Worm (Caenorhabditis elegans) whole organism, L1 larva: Measurements from ENCODE around the gene npl-4.2.

Experiments
- C16A3.4 ChIP-seq: fragments of 150-350 bp; optimal IDR thresholded peaks from 2 replicates; lab custom pipeline; 2014; ENCODE audit warnings: missing biosample characterization, missing genetic modification characterization
- C34B4.2 ChIP-seq: sonication (generic microtip); optimal IDR thresholded peaks from 2 replicates; lab custom pipeline; 2017; ENCODE audit warnings: mild to moderate bottlenecking, missing genetic modification characterization, missing compliant biosample characterization
- F16B12.6 ChIP-seq: fragments of 150-350 bp; optimal IDR thresholded peaks from 2 replicates; lab custom pipeline; 2014; ENCODE audit warnings: missing biosample characterization, missing genetic modification characterization
- alr-1 ChIP-seq: fragments of 200-800 bp; sonication (Bioruptor generic); optimal IDR thresholded peaks from 2 replicates; lab custom pipeline; 2018; ENCODE audit warnings: borderline replicate concordance, mild to moderate bottlenecking, missing genetic modification characterization, missing compliant biosample characterization
- blmp-1 ChIP-seq: fragments of 150-350 bp; optimal IDR thresholded peaks from 2 replicates; lab custom pipeline; 2014; ENCODE audit warnings: missing biosample characterization, missing genetic modification characterization
- ceh-8 ChIP-seq: fragments of 200-800 bp; sonication (Bioruptor generic); optimal IDR thresholded peaks from 2 replicates; lab custom pipeline; 2018; ENCODE audit warnings: mild to moderate bottlenecking, missing genetic modification characterization, moderate library complexity, missing compliant biosample characterization
- ceh-82 ChIP-seq, 3 experiments: fragments of 150-350 bp in 1 of 3; sonication (generic microtip) in 2 of 3; optimal IDR thresholded peaks; 2 replicates each; lab custom pipeline; 2014 to 2017; ENCODE audit warnings: missing biosample characterization in 3 of 3, missing genetic modification characterization in 3 of 3
- ceh-88 ChIP-seq: fragments of 200-800 bp; sonication (Bioruptor generic); IDR thresholded peaks from 2 replicates; pipeline ENCODE4 v1.3.6; 2022; ENCODE audit warnings: missing genetic modification characterization, missing compliant biosample characterization
- ceh-90 ChIP-seq: sonication (generic microtip); optimal IDR thresholded peaks from 2 replicates; lab custom pipeline; 2016; ENCODE audit warnings: missing genetic modification characterization, missing compliant biosample characterization
- ces-1 ChIP-seq: fragments of 150-350 bp; optimal IDR thresholded peaks from 2 replicates; lab custom pipeline; 2014; ENCODE audit warnings: missing biosample characterization, missing genetic modification reagents, missing genetic modification characterization
- dpl-1 ChIP-seq, 3 experiments: fragments of 150-350 bp in 2 of 3; sonication (generic microtip) in 1 of 3; optimal IDR thresholded peaks; 2 replicates each; lab custom pipeline; 2014 to 2017; ENCODE audit warnings: missing biosample characterization in 3 of 3, missing genetic modification characterization in 3 of 3, missing genetic modification reagents in 3 of 3
- egl-27 ChIP-seq, 2 experiments: fragments of 150-350 bp in 1 of 2; sonication (generic microtip); optimal IDR thresholded peaks; 3 replicates each; lab custom pipeline; 2017 to 2018; ENCODE audit warnings: missing biosample characterization in 2 of 2, missing genetic modification characterization in 2 of 2, missing genetic modification reagents in 2 of 2
- elt-2 ChIP-seq: sonication (generic microtip); optimal IDR thresholded peaks from 2 replicates; lab custom pipeline; 2016; ENCODE audit warnings: missing genetic modification characterization, mild to moderate bottlenecking, inconsistent platforms, missing compliant biosample characterization, missing genetic modification reagents
- ets-5 ChIP-seq: fragments of 200-800 bp; sonication (Bioruptor generic); IDR thresholded peaks from 2 replicates; pipeline ENCODE4 v1.3.6; 2022; ENCODE audit warnings: missing genetic modification characterization, missing compliant biosample characterization
- fkh-4 ChIP-seq: sonication (generic microtip); optimal IDR thresholded peaks from 2 replicates; lab custom pipeline; 2016; ENCODE audit warnings: missing compliant biosample characterization, missing genetic modification characterization, borderline replicate concordance
- fkh-8 ChIP-seq: sonication (generic microtip); optimal IDR thresholded peaks from 2 replicates; lab custom pipeline; 2016; ENCODE audit warnings: mild to moderate bottlenecking, missing genetic modification characterization, missing compliant biosample characterization
- hlh-17 ChIP-seq: fragments of 200-800 bp; sonication (Bioruptor generic); optimal IDR thresholded peaks from 2 replicates; lab custom pipeline; 2018; ENCODE audit warnings: missing genetic modification characterization, mild to moderate bottlenecking, missing compliant biosample characterization, moderate library complexity, borderline replicate concordance
- hpl-2 ChIP-seq: fragments of 150-350 bp; optimal IDR thresholded peaks from 2 replicates; lab custom pipeline; 2014; ENCODE audit warnings: missing biosample characterization, missing genetic modification reagents, missing genetic modification characterization
- irx-1 ChIP-seq: sonication (generic microtip); optimal IDR thresholded peaks from 2 replicates; lab custom pipeline; 2016; ENCODE audit warnings: missing genetic modification characterization, missing compliant biosample characterization
- jun-1 ChIP-seq: fragments of 150-350 bp; optimal IDR thresholded peaks from 2 replicates; lab custom pipeline; 2014; ENCODE audit warnings: missing biosample characterization, missing genetic modification reagents, missing genetic modification characterization
- lin-13 ChIP-seq: fragments of 150-350 bp; optimal IDR thresholded peaks from 2 replicates; lab custom pipeline; 2014; ENCODE audit warnings: missing biosample characterization, missing genetic modification reagents, missing genetic modification characterization
- lin-39 ChIP-seq: fragments of 150-350 bp; optimal IDR thresholded peaks from 2 replicates; lab custom pipeline; 2014; ENCODE audit warnings: missing biosample characterization, missing genetic modification reagents, missing genetic modification characterization
- lir-3 ChIP-seq: sonication (generic microtip); optimal IDR thresholded peaks from 2 replicates; lab custom pipeline; 2016; ENCODE audit warnings: mild to moderate bottlenecking, missing genetic modification characterization, moderate library complexity, missing compliant biosample characterization; ENCODE audit not compliant: poor library complexity
- lsy-2 ChIP-seq, 2 experiments: fragments of 150-350 bp; optimal IDR thresholded peaks; 2 replicates each; lab custom pipeline; 2014; ENCODE audit warnings: missing biosample characterization in 2 of 2, missing genetic modification characterization in 2 of 2
- mef-2 ChIP-seq: fragments of 150-350 bp; optimal IDR thresholded peaks from 2 replicates; lab custom pipeline; 2014; ENCODE audit warnings: missing biosample characterization, missing genetic modification characterization
- nhr-12 ChIP-seq: sonication (generic microtip); optimal IDR thresholded peaks from 2 replicates; lab custom pipeline; 2017; ENCODE audit warnings: missing biosample characterization, missing genetic modification characterization
- nhr-20 ChIP-seq: sonication (generic microtip); optimal IDR thresholded peaks from 2 replicates; lab custom pipeline; 2016; ENCODE audit warnings: mild to moderate bottlenecking, missing genetic modification characterization, missing compliant biosample characterization
- nhr-28 ChIP-seq: fragments of 150-350 bp; optimal IDR thresholded peaks from 2 replicates; lab custom pipeline; 2014; ENCODE audit warnings: missing biosample characterization, missing genetic modification characterization
- nhr-47 ChIP-seq: sonication (generic microtip); optimal IDR thresholded peaks from 2 replicates; lab custom pipeline; 2016; ENCODE audit warnings: mild to moderate bottlenecking, missing genetic modification characterization, moderate library complexity, missing compliant biosample characterization
- nhr-71 ChIP-seq: sonication (generic microtip); optimal IDR thresholded peaks from 2 replicates; lab custom pipeline; 2016; ENCODE audit warnings: mild to moderate bottlenecking, missing genetic modification characterization, moderate library complexity, missing compliant biosample characterization
- nhr-76 ChIP-seq: sonication (generic microtip); optimal IDR thresholded peaks from 2 replicates; lab custom pipeline; 2017; ENCODE audit warnings: missing biosample characterization, missing genetic modification characterization
- nhr-77 ChIP-seq: fragments of 150-350 bp; optimal IDR thresholded peaks from 2 replicates; lab custom pipeline; 2014; ENCODE audit warnings: missing biosample characterization, missing genetic modification characterization
- nhr-85 ChIP-seq: sonication (generic microtip); peaks from one replicate; lab custom pipeline; 2016; ENCODE audit warnings: missing genetic modification characterization, inconsistent platforms, missing compliant biosample characterization
- nhr-90 ChIP-seq: sonication (generic microtip); optimal IDR thresholded peaks from 2 replicates; lab custom pipeline; 2016; ENCODE audit warnings: mild to moderate bottlenecking, missing genetic modification characterization, missing compliant biosample characterization; ENCODE audit not compliant: poor library complexity
- pag-3 ChIP-seq: sonication (generic microtip); optimal IDR thresholded peaks from 2 replicates; lab custom pipeline; 2017; ENCODE audit warnings: missing genetic modification characterization, mild to moderate bottlenecking, missing compliant biosample characterization, antibody characterized with exemption, borderline replicate concordance; ENCODE audit not compliant: insufficient read depth
- pqm-1 ChIP-seq: sonication (generic microtip); optimal IDR thresholded peaks from 3 replicates; lab custom pipeline; 2017; ENCODE audit warnings: missing biosample characterization, missing genetic modification characterization
- rnt-1 ChIP-seq: sonication (generic microtip); optimal IDR thresholded peaks from 2 replicates; lab custom pipeline; 2016; ENCODE audit warnings: mild to moderate bottlenecking, missing genetic modification characterization, moderate library complexity, missing compliant biosample characterization
- skn-1 ChIP-seq: fragments of 150-350 bp; optimal IDR thresholded peaks from 2 replicates; lab custom pipeline; 2014; ENCODE audit warnings: missing biosample characterization, missing genetic modification characterization
- snpc-4 ChIP-seq: fragments of 150-350 bp; optimal IDR thresholded peaks from 2 replicates; lab custom pipeline; 2014; ENCODE audit warnings: missing biosample characterization, missing genetic modification characterization
- sox-4 ChIP-seq: sonication (generic microtip); optimal IDR thresholded peaks from 2 replicates; lab custom pipeline; 2016; ENCODE audit warnings: missing genetic modification characterization, missing compliant biosample characterization
- sptf-1 ChIP-seq: fragments of 150-350 bp; optimal IDR thresholded peaks from 2 replicates; lab custom pipeline; 2014; ENCODE audit warnings: missing biosample characterization, missing genetic modification characterization
- sup-37 ChIP-seq: fragments of 200-800 bp; sonication (Bioruptor generic); optimal IDR thresholded peaks from 2 replicates; lab custom pipeline; 2018; ENCODE audit warnings: mild to moderate bottlenecking, missing genetic modification characterization, missing compliant biosample characterization
- tbx-2 ChIP-seq: sonication (generic microtip); optimal IDR thresholded peaks from 2 replicates; lab custom pipeline; 2016; ENCODE audit warnings: missing genetic modification characterization, missing compliant biosample characterization
- unc-130 ChIP-seq: fragments of 150-350 bp; optimal IDR thresholded peaks from 2 replicates; lab custom pipeline; 2017; ENCODE audit warnings: missing biosample characterization, missing genetic modification characterization, inconsistent platforms
- unc-30 ChIP-seq: sonication (generic microtip); optimal IDR thresholded peaks from 2 replicates; lab custom pipeline; 2017; ENCODE audit warnings: missing biosample characterization, missing genetic modification characterization
- unc-98 ChIP-seq: fragments of 200-800 bp; sonication (Bioruptor generic); IDR thresholded peaks from 2 replicates; pipeline ENCODE4 v1.3.6; 2022; ENCODE audit warnings: missing genetic modification characterization, missing compliant biosample characterization
- vab-15 ChIP-seq: sonication (generic microtip); optimal IDR thresholded peaks from 2 replicates; lab custom pipeline; 2017; ENCODE audit warnings: missing genotype, mild to moderate bottlenecking, missing genetic modification characterization, missing compliant biosample characterization
- xbp-1 ChIP-seq: sonication (generic microtip); optimal IDR thresholded peaks from 2 replicates; lab custom pipeline; 2016; ENCODE audit warnings: missing genetic modification characterization, missing compliant biosample characterization
- ztf-4 ChIP-seq: fragments of 150-350 bp; optimal IDR thresholded peaks from 2 replicates; lab custom pipeline; 2014; ENCODE audit warnings: missing biosample characterization, missing genetic modification characterization

Gene npl-4.2

ce11 chrII:5596247-5596646 lies 26.4 kb upstream of the npl-4.2 start, which contains the start of gene C17G10.1:
Gene C17G10.1 (plus strand): TSS chrII:5596547.
- TF ChIP-seq nhr-28 (tag; lab: Kevin White, UChicago) (no peak), nhr-47 (tag; lab: Kevin White, UChicago) (no peak), fkh-8 (tag; lab: Kevin White, UChicago) (no peak)

- TF ChIP-seq tbx-2 (tag; lab: Kevin White, UChicago) (peak; percentile 73), pqm-1 (tag; lab: Kevin White, UChicago) (no peak), ceh-88 (no peak), lir-3 (tag; lab: Kevin White, UChicago) (peak; percentile 28), nhr-77 (tag; lab: Kevin White, UChicago) (peak; percentile 52), nhr-85 (tag; lab: Kevin White, UChicago) (peak; percentile 92), ceh-82 (tag; optimal IDR thresholded peaks at IDR 0.05; lab: Kevin White, UChicago) (peak; percentile 62 to 76 (median 67)), unc-30 (tag; lab: Kevin White, UChicago) (no peak), ceh-8 (no peak), dpl-1 (GFP tag; optimal IDR thresholded peaks at IDR 0.05; lab: Kevin White, UChicago) (peak; percentile 35 to 55 (median 40)), jun-1 (tag; lab: Kevin White, UChicago) (peak; percentile 56), alr-1 (no peak), ztf-4 (tag; lab: Kevin White, UChicago) (peak; percentile 73), unc-98 (no peak), nhr-71 (peak; percentile 89), elt-2 (tag; lab: Kevin White, UChicago) (peak; percentile 93), nhr-76 (no peak), hlh-17 (peak; percentile 59), snpc-4 (tag; lab: Kevin White, UChicago) (peak; percentile 99), hpl-2 (GFP tag; lab: Kevin White, UChicago) (peak; percentile 57), lin-13 (peak; percentile 57), ceh-90 (tag; lab: Kevin White, UChicago) (no peak), C16A3.4 (tag; lab: Kevin White, UChicago) (peak; percentile 45), lin-39 (peak; percentile 68), sptf-1 (no peak), irx-1 (tag; lab: Kevin White, UChicago) (peak; percentile 63), nhr-20 (tag; lab: Kevin White, UChicago) (peak; percentile 95), ces-1 (GFP tag; lab: Kevin White, UChicago) (no peak), sup-37 (peak; percentile 75), fkh-4 (tag; lab: Kevin White, UChicago) (no peak), unc-130 (peak; percentile 60), lsy-2 (tag; optimal IDR thresholded peaks at IDR 0.05; lab: Kevin White, UChicago) (peak; percentile 54 to 70), sox-4 (tag; lab: Kevin White, UChicago) (no peak), mef-2 (tag; lab: Kevin White, UChicago) (no peak), nhr-90 (tag; lab: Kevin White, UChicago) (peak; percentile 93), nhr-12 (tag; lab: Kevin White, UChicago) (no peak), rnt-1 (peak; percentile 92), egl-27 (tag; optimal IDR thresholded peaks at IDR 0.05; lab: Kevin White, UChicago) (no peak), ets-5 (GFP tag; lab: Robert Waterston, UW) (no peak), C34B4.2 (tag; lab: Kevin White, UChicago) (no peak), pag-3 (tag; lab: Kevin White, UChicago) (no peak), F16B12.6 (tag; lab: Kevin White, UChicago) (peak; percentile 14), vab-15 (tag; lab: Kevin White, UChicago) (no peak), blmp-1 (peak; percentile 34), skn-1 (tag; lab: Kevin White, UChicago) (no peak), xbp-1 (tag; lab: Kevin White, UChicago) (peak; percentile 63)
These were observed 23.2 kb upstream of the npl-4.2 start, which contains the start of gene C17G10.10 for ce11 chrII:5599326-5600044. Gene C17G10.10 (minus strand): TSS chrII:5599376.
